Fruit fly (Drosophila melanogaster): ENCODE results near the gene CG32640.

dm6 chrX:13212138-13212481 lies 34.3 kb downstream of the CG32640 start, which contains the start of gene REG:
- no peak for TF ChIP-seq CG8478 (optimal IDR thresholded peaks at IDR 0.05)
- no peak for TF ChIP-seq insv (GFP tag; optimal IDR thresholded peaks at IDR 0.05)

Measured in whole organism, embryonic.